Worm (Caenorhabditis elegans) whole organism, midembryonic: ENCODE results near the gene fbxa-208.

Experiments used
- T22C8.4 ChIP-seq: fragments of 200-800 bp; sonication (Bioruptor generic); IDR thresholded peaks from 2 replicates; pipeline ENCODE4 v1.3.6; 2022; ENCODE audit warnings: missing genetic modification characterization, missing compliant biosample characterization
- cog-1 ChIP-seq: sonication (generic microtip); optimal IDR thresholded peaks from 2 replicates; lab custom pipeline; 2016; ENCODE audit warnings: missing genetic modification characterization, missing compliant biosample characterization
- flt-1 ChIP-seq: fragments of 200-800 bp; sonication (Bioruptor generic); IDR thresholded peaks from 2 replicates; pipeline ENCODE4 v1.3.6; 2022; ENCODE audit warnings: missing genetic modification characterization, missing compliant biosample characterization
- klf-2 ChIP-seq: fragments of 200-800 bp; sonication (Bioruptor generic); conservative IDR thresholded peaks from 2 replicates; pipeline ENCODE4 v1.3.6; 2022; ENCODE audit warnings: missing genetic modification reagents, missing genetic modification characterization, missing compliant biosample characterization
- med-1 ChIP-seq: sonication (generic microtip); optimal IDR thresholded peaks from 2 replicates; lab custom pipeline; 2017; ENCODE audit warnings: missing genetic modification characterization, mild to moderate bottlenecking, missing compliant biosample characterization, antibody characterized with exemption, missing genetic modification reagents; ENCODE audit not compliant: insufficient read depth
- ref-1 ChIP-seq: fragments of 200-800 bp; sonication (Bioruptor generic); conservative IDR thresholded peaks from 2 replicates; pipeline ENCODE4 v1.3.6; 2022; ENCODE audit warnings: missing genetic modification reagents, missing genetic modification characterization, missing compliant biosample characterization
- tab-1 ChIP-seq: fragments of 200-800 bp; sonication (Bioruptor generic); IDR thresholded peaks from 2 replicates; pipeline ENCODE4 v1.3.6; 2022; ENCODE audit warnings: missing genetic modification characterization, missing compliant biosample characterization
- ztf-23 ChIP-seq: fragments of 200-800 bp; sonication (Bioruptor generic); IDR thresholded peaks from 2 replicates; pipeline ENCODE4 v1.3.6; 2022; ENCODE audit warnings: missing genetic modification reagents, missing genetic modification characterization, missing compliant biosample characterization
- ztf-29 ChIP-seq: fragments of 200-800 bp; sonication (Bioruptor generic); IDR thresholded peaks from 2 replicates; pipeline ENCODE4 v1.3.6; 2022; ENCODE audit warnings: missing genetic modification reagents, missing genetic modification characterization, missing compliant biosample characterization

The fbxa-208 gene

ce11 chrIII:1308209-1308608, 51.6 kb downstream of the fbxa-208 start, which contains the start of gene fbxa-79:
fbxa-79 (minus strand) TSS chrIII:1308294.
- TF ChIP-seq flt-1 (GFP tag; lab: Robert Waterston, UW) (no peak), klf-2 (no peak), med-1 (GFP tag; lab: Kevin White, UChicago) (no peak), ztf-29 (GFP tag; lab: Robert Waterston, UW) (no peak), T22C8.4 (GFP tag; lab: Robert Waterston, UW) (no peak), cog-1 (no peak), tab-1 (GFP tag; lab: Robert Waterston, UW) (no peak), ref-1 (GFP tag; lab: Robert Waterston, UW) (no peak), ztf-23 (GFP tag; lab: Robert Waterston, UW) (no peak)

- TF ChIP-seq ztf-23 (GFP tag; lab: Robert Waterston, UW) (no peak), cog-1 (no peak), med-1 (GFP tag; lab: Kevin White, UChicago) (no peak), tab-1 (GFP tag; lab: Robert Waterston, UW) (no peak), flt-1 (GFP tag; lab: Robert Waterston, UW) (no peak), T22C8.4 (GFP tag; lab: Robert Waterston, UW) (no peak), klf-2 (no peak), ztf-29 (GFP tag; lab: Robert Waterston, UW) (no peak), ref-1 (GFP tag; lab: Robert Waterston, UW) (no peak)
These were observed 52.3 kb downstream of the fbxa-208 start, which contains the start of gene Y82E9BL.12 for ce11 chrIII:1308887-1309286. Y82E9BL.12 (plus strand) TSS chrIII:1309187.
